Fruit fly (Drosophila melanogaster) whole organism, embryonic: Measurements from ENCODE around the gene CG10738.

Experiments used
- Ada2b ChIP-seq: fragments of 200-800 bp; sonication (Bioruptor generic); IDR thresholded peaks from 2 replicates; pipeline ENCODE4 v1.3.6; 2022; ENCODE audit warnings: missing biosample characterization, missing genetic modification characterization
- Antp ChIP-seq: fragments of 200-800 bp; sonication (Bioruptor generic); optimal IDR thresholded peaks from 3 replicates; lab custom pipeline; 2016; ENCODE audit warnings: missing biosample characterization, missing genetic modification characterization
- CG10321 ChIP-seq: fragments of 200-800 bp; sonication (Bioruptor generic); IDR thresholded peaks from 2 replicates; pipeline ENCODE4 v1.3.6; 2022; ENCODE audit warnings: missing biosample characterization, missing genetic modification characterization
- CG10565 ChIP-seq: fragments of 200-800 bp; sonication (Bioruptor generic); optimal IDR thresholded peaks from 3 replicates; lab custom pipeline; 2016; ENCODE audit warnings: missing biosample characterization, mild to moderate bottlenecking, missing genetic modification characterization
- CG10654 ChIP-seq: fragments of 200-800 bp; sonication (Bioruptor generic); optimal IDR thresholded peaks from 2 replicates; lab custom pipeline; 2016; ENCODE audit warnings: missing biosample characterization, missing genetic modification characterization
- CG10979 ChIP-seq: fragments of 200-800 bp; sonication (Bioruptor generic); optimal IDR thresholded peaks from 2 replicates; lab custom pipeline; 2018; ENCODE audit warnings: missing biosample characterization, mild to moderate bottlenecking, missing genetic modification characterization, moderate library complexity
- CG12071 ChIP-seq: fragments of 200-800 bp; sonication (Bioruptor generic); optimal IDR thresholded peaks from 3 replicates; lab custom pipeline; 2018; ENCODE audit warnings: missing biosample characterization, mild to moderate bottlenecking, missing genetic modification characterization
- CG14710 ChIP-seq: fragments of 200-800 bp; sonication (Bioruptor generic); optimal IDR thresholded peaks from 3 replicates; lab custom pipeline; 2019; ENCODE audit warnings: missing biosample characterization, mild to moderate bottlenecking, missing genetic modification characterization, moderate library complexity
- CG14860 ChIP-seq: fragments of 200-800 bp; sonication (Bioruptor generic); IDR thresholded peaks from 3 replicates; pipeline ENCODE4 v1.3.6; 2022; ENCODE audit warnings: missing biosample characterization, missing genetic modification characterization; ENCODE audit not compliant: partially characterized antibody
- CG15269 ChIP-seq: fragments of 200-800 bp; sonication (Bioruptor generic); optimal IDR thresholded peaks from 2 replicates; lab custom pipeline; 2018; ENCODE audit warnings: missing biosample characterization, mild to moderate bottlenecking, missing genetic modification characterization, moderate library complexity
- CG18011 ChIP-seq: fragments of 200-800 bp; sonication (Bioruptor generic); optimal IDR thresholded peaks from 2 replicates; lab custom pipeline; 2017; ENCODE audit warnings: missing biosample characterization, missing genetic modification characterization, mild to moderate bottlenecking, moderate library complexity, missing genotype
- CG3065 ChIP-seq: fragments of 200-800 bp; sonication (Bioruptor generic); optimal IDR thresholded peaks from 2 replicates; lab custom pipeline; 2016; ENCODE audit warnings: missing biosample characterization, missing genetic modification characterization
- CG31224 ChIP-seq: fragments of 200-800 bp; sonication (Bioruptor generic); IDR thresholded peaks from 2 replicates; pipeline ENCODE4 v1.3.6; 2022; ENCODE audit warnings: missing biosample characterization, missing genetic modification characterization
- CG32772 ChIP-seq: fragments of 200-800 bp; sonication (Bioruptor generic); IDR thresholded peaks from 2 replicates; pipeline ENCODE4 v1.3.6; 2022; ENCODE audit warnings: missing biosample characterization, missing genetic modification characterization
- CG6683 ChIP-seq: fragments of 200-800 bp; sonication (Bioruptor generic); optimal IDR thresholded peaks from 2 replicates; lab custom pipeline; 2017; ENCODE audit warnings: missing biosample characterization, mild to moderate bottlenecking, missing genetic modification characterization, missing genetic modification reagents
- CG6689 ChIP-seq: fragments of 200-800 bp; sonication (Bioruptor generic); IDR thresholded peaks from 2 replicates; pipeline ENCODE4 v1.3.6; 2022; ENCODE audit warnings: missing biosample characterization, missing genetic modification characterization
- CG7963 ChIP-seq: fragments of 200-800 bp; sonication (Bioruptor generic); IDR thresholded peaks from 3 replicates; pipeline ENCODE4 v1.3.6; 2022; ENCODE audit warnings: missing biosample characterization, missing genetic modification characterization; ENCODE audit not compliant: partially characterized antibody
- CG8290 ChIP-seq, 3 experiments: fragments of 200-800 bp; sonication (Bioruptor generic); optimal IDR thresholded peaks; 2 replicates each; lab custom pipeline; 2016 to 2019; ENCODE audit warnings: missing biosample characterization in 3 of 3, missing genetic modification characterization in 3 of 3, mild to moderate bottlenecking in 2 of 3, moderate library complexity in 1 of 3
- CG8478 ChIP-seq: fragments of >200 bp; optimal IDR thresholded peaks from 2 replicates; lab custom pipeline; 2018
- CG9727 ChIP-seq: fragments of 200-800 bp; sonication (Bioruptor generic); optimal IDR thresholded peaks from 3 replicates; lab custom pipeline; 2017; ENCODE audit warnings: missing biosample characterization, mild to moderate bottlenecking, missing genetic modification characterization
- CG9797 ChIP-seq: fragments of 200-800 bp; sonication (Bioruptor generic); optimal IDR thresholded peaks from 3 replicates; lab custom pipeline; 2018; ENCODE audit warnings: missing biosample characterization, mild to moderate bottlenecking, missing genetic modification characterization
- CoRest ChIP-seq: fragments of 200-800 bp; sonication (Bioruptor generic); optimal IDR thresholded peaks from 3 replicates; lab custom pipeline; 2018; ENCODE audit warnings: missing biosample characterization, mild to moderate bottlenecking, missing genetic modification characterization, moderate library complexity
- Doc2 ChIP-seq: fragments of 200-800 bp; sonication (Bioruptor generic); IDR thresholded peaks from 2 replicates; pipeline ENCODE4 v1.3.6; 2022; ENCODE audit warnings: missing biosample characterization, missing genetic modification characterization
- Dref ChIP-seq: fragments of 200-800 bp; sonication (Bioruptor generic); IDR thresholded peaks from 2 replicates; pipeline ENCODE4 v1.3.6; 2022; ENCODE audit warnings: missing biosample characterization, missing genetic modification characterization
- Hr3 ChIP-seq: fragments of 200-800 bp; sonication (Bioruptor generic); optimal IDR thresholded peaks from 3 replicates; lab custom pipeline; 2016; ENCODE audit warnings: missing biosample characterization, missing genetic modification characterization
- Mad ChIP-seq: fragments of 200-800 bp; sonication (Bioruptor generic); optimal IDR thresholded peaks from 2 replicates; lab custom pipeline; 2016; ENCODE audit warnings: missing biosample characterization, missing genetic modification characterization
- Meics ChIP-seq: fragments of 200-800 bp; sonication (Bioruptor generic); optimal IDR thresholded peaks from 2 replicates; lab custom pipeline; 2017; ENCODE audit warnings: missing biosample characterization, mild to moderate bottlenecking, missing genetic modification characterization
- Ptx1 ChIP-seq: fragments of 200-800 bp; sonication (Bioruptor generic); IDR thresholded peaks from 2 replicates; pipeline ENCODE4 v1.3.6; 2022; ENCODE audit warnings: missing biosample characterization, missing genetic modification characterization
- Side ChIP-seq: fragments of 200-800 bp; sonication (Bioruptor generic); optimal IDR thresholded peaks from 2 replicates; lab custom pipeline; 2016; ENCODE audit warnings: missing biosample characterization, missing genetic modification characterization
- Stat92E ChIP-seq, 3 experiments: fragments of >200 bp in 2 of 3; fragments of 200-800 bp in 1 of 3; sonication (Bioruptor generic) in 1 of 3; optimal IDR thresholded peaks; 2 replicates each; lab custom pipeline; 2017 to 2019; ENCODE audit warnings: missing biosample characterization in 3 of 3, missing genetic modification characterization in 3 of 3, mild to moderate bottlenecking in 1 of 3, moderate library complexity in 1 of 3
- aop ChIP-seq: fragments of 200-800 bp; sonication (Bioruptor generic); IDR thresholded peaks from 2 replicates; pipeline ENCODE4 v1.3.6; 2022; ENCODE audit warnings: missing biosample characterization, missing genetic modification characterization
- ara ChIP-seq: fragments of 200-800 bp; sonication (Bioruptor generic); IDR thresholded peaks from 2 replicates; pipeline ENCODE4 v1.3.6; 2022; ENCODE audit warnings: missing biosample characterization, missing genetic modification characterization
- en ChIP-seq: fragments of 200-800 bp; sonication (Bioruptor generic); optimal IDR thresholded peaks from 2 replicates; lab custom pipeline; 2016; ENCODE audit warnings: missing biosample characterization, missing genetic modification characterization
- gce ChIP-seq: fragments of 200-800 bp; sonication (Bioruptor generic); IDR thresholded peaks from 3 replicates; pipeline ENCODE4 v1.3.6; 2022; ENCODE audit warnings: missing biosample characterization, missing genetic modification characterization
- gfzf ChIP-seq: fragments of 200-800 bp; sonication (Bioruptor generic); optimal IDR thresholded peaks from 2 replicates; lab custom pipeline; 2016; ENCODE audit warnings: missing biosample characterization, mild to moderate bottlenecking, missing genetic modification characterization, moderate library complexity
- grau ChIP-seq: fragments of 200-800 bp; optimal IDR thresholded peaks from 3 replicates; lab custom pipeline; 2019; ENCODE audit warnings: missing biosample characterization, mild to moderate bottlenecking, missing genetic modification characterization, moderate library complexity
- gro ChIP-seq: fragments of 200-800 bp; sonication (Bioruptor generic); optimal IDR thresholded peaks from 2 replicates; lab custom pipeline; 2016; ENCODE audit warnings: missing biosample characterization, missing genetic modification characterization
- gsb-n ChIP-seq: fragments of 200-800 bp; sonication (Bioruptor generic); optimal IDR thresholded peaks from 3 replicates; lab custom pipeline; 2018; ENCODE audit warnings: missing biosample characterization, mild to moderate bottlenecking, missing genetic modification characterization
- jigr1 ChIP-seq: fragments of 200-800 bp; sonication (Bioruptor generic); IDR thresholded peaks from 3 replicates; pipeline ENCODE4 v1.3.6; 2022; ENCODE audit warnings: missing biosample characterization, missing genetic modification characterization
- pan ChIP-seq, 4 experiments: fragments of >200 bp in 3 of 4; fragments of 200-800 bp in 1 of 4; sonication (Bioruptor generic) in 1 of 4; optimal IDR thresholded peaks in 3 of 4; IDR thresholded peaks in 1 of 4; 2 replicates each; pipeline versions ENCODE4 v1.3.6 to Lab custom; 2017 to 2022; ENCODE audit warnings: missing biosample characterization in 2 of 4, missing genetic modification characterization in 2 of 4, mixed read lengths in 1 of 4
- pum ChIP-seq: fragments of 200-800 bp; sonication (Bioruptor generic); optimal IDR thresholded peaks from 2 replicates; lab custom pipeline; 2016; ENCODE audit warnings: missing biosample characterization, missing genetic modification characterization
- sc ChIP-seq, 3 experiments: fragments of >200 bp in 2 of 3; fragments of 200-800 bp in 1 of 3; sonication (Bioruptor generic) in 1 of 3; optimal IDR thresholded peaks; 2 replicates in 2 of 3; 3 replicates in 1 of 3; lab custom pipeline; 2017; ENCODE audit warnings: mild to moderate bottlenecking in 1 of 3, missing biosample characterization in 1 of 3, missing genetic modification characterization in 1 of 3, missing genetic modification reagents in 1 of 3
- scrt ChIP-seq: fragments of 200-800 bp; sonication (Bioruptor generic); optimal IDR thresholded peaks from 2 replicates; lab custom pipeline; 2018; ENCODE audit warnings: missing biosample characterization, mild to moderate bottlenecking, missing genetic modification characterization, moderate library complexity
- sisA ChIP-seq: fragments of 200-800 bp; sonication (Bioruptor generic); IDR thresholded peaks from 2 replicates; pipeline ENCODE4 v1.3.6; 2022; ENCODE audit warnings: missing biosample characterization, missing genetic modification characterization
- tap ChIP-seq: fragments of 200-800 bp; optimal IDR thresholded peaks from 3 replicates; lab custom pipeline; 2019; ENCODE audit warnings: missing biosample characterization, mild to moderate bottlenecking, missing genetic modification characterization, moderate library complexity
- twi ChIP-seq: fragments of 200-800 bp; optimal IDR thresholded peaks from 2 replicates; lab custom pipeline; 2019; ENCODE audit warnings: missing biosample characterization, mild to moderate bottlenecking, missing genetic modification characterization, moderate library complexity
- unpg ChIP-seq: fragments of 200-800 bp; sonication (Bioruptor generic); optimal IDR thresholded peaks from 3 replicates; lab custom pipeline; 2018; ENCODE audit warnings: missing biosample characterization, mild to moderate bottlenecking, missing genetic modification characterization, moderate library complexity
- wor ChIP-seq: fragments of 200-800 bp; sonication (Bioruptor generic); IDR thresholded peaks from 2 replicates; pipeline ENCODE4 v1.3.6; 2022; ENCODE audit warnings: missing biosample characterization, missing genetic modification characterization
- zf30C ChIP-seq: fragments of 200-800 bp; sonication (Bioruptor generic); optimal IDR thresholded peaks from 3 replicates; lab custom pipeline; 2018; ENCODE audit warnings: missing biosample characterization, mild to moderate bottlenecking, missing genetic modification characterization

The CG10738 gene

DNA sequence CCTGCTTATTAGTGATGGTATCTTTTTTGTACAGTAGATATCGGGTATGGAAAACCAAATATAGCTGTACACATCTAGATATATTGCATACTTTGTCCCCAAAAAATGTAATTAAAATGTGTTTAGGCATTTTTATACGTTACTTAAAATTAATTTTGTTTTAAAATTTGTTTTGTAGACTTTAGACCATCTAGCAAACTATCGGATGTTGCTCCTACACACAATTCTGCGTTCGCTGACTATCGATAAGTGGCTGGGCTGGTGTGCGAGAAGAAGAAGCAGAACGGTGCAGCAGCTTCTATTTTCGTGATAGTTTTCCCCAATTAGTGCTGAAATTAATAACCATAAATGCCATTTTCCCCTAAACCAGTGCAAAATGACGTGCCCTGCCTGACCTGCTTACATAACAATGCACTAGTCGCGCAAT is 62.6 kb downstream of the CG10738 start, which contains the start of the genes Vps36 and Liprin-beta (continued):
- TF ChIP-seq CG14710 (peak; percentile 94), Side (GFP tag; lab: Kevin White, UChicago) (peak; percentile 88), Doc2 (peak; percentile 48; the same call in 1 of the 2 replicates), CG32772 (GFP tag; lab: Robert Waterston, UW) (peak; percentile 91), sisA (GFP tag; lab: Robert Waterston, UW) (peak; percentile 93), Mad (GFP tag; lab: Kevin White, UChicago) (peak; percentile 80), CG10565 (GFP tag; lab: Kevin White, UChicago) (no peak), jigr1 (GFP tag; lab: Robert Waterston, UW) (peak; percentile 77), en (GFP tag; lab: Kevin White, UChicago) (peak; percentile 43), CG6689 (peak; percentile 87), Ptx1 (peak; percentile 94), gce (GFP tag; lab: Robert Waterston, UW) (no peak), gsb-n (tag; lab: Kevin White, UChicago) (no peak), CG3065 (GFP tag; lab: Kevin White, UChicago) (no peak), pum (GFP tag; lab: Kevin White, UChicago) (peak; percentile 94), CG7963 (peak; percentile 78), aop (no peak), CG10321 (GFP tag; lab: Robert Waterston, UW) (0 out of 2 replicates have a peak, but pooled peaks have one; percentile 51), Antp (GFP tag; lab: Kevin White, UChicago) (peak; percentile 92), Dref (GFP tag; lab: Robert Waterston, UW) (peak; percentile 72), CG9727 (GFP tag; lab: Kevin White, UChicago) (peak; percentile 83), grau (peak; percentile 99), CoRest (tag; lab: Kevin White, UChicago) (peak; percentile 92), CG10979 (tag; lab: Kevin White, UChicago) (peak; percentile 77), gro (GFP tag; lab: Kevin White, UChicago) (no peak), ara (GFP tag; lab: Robert Waterston, UW) (peak; percentile 63; the same call in 1 of the 2 replicates), Hr3 (GFP tag; lab: Kevin White, UChicago) (peak; percentile 91), zf30C (GFP tag; lab: Kevin White, UChicago) (no peak), CG10654 (GFP tag; lab: Kevin White, UChicago) (peak; percentile 28), CG14860 (peak; percentile 98), wor (GFP tag; lab: Robert Waterston, UW) (peak; percentile 84), unpg (no peak), tap (no peak), CG8478 (no peak), CG31224 (GFP tag; lab: Robert Waterston, UW) (peak; percentile 70), Meics (GFP tag; lab: Kevin White, UChicago) (peak; percentile 75), Ada2b (GFP tag; lab: Robert Waterston, UW) (peak; percentile 87), CG12071 (GFP tag; lab: Kevin White, UChicago) (no peak), CG8290 (GFP tag; optimal IDR thresholded peaks at IDR 0.05; lab: Kevin White, UChicago) (no peak), CG8290 (tag; optimal IDR thresholded peaks at IDR 0.05; lab: Kevin White, UChicago) (peak in 1 of 2 experiments; percentile 22), sc (optimal IDR thresholded peaks at IDR 0.05; lab: Kevin White, UChicago) (no peak), sc (GFP tag; optimal IDR thresholded peaks at IDR 0.05; lab: Kevin White, UChicago) (peak; percentile 66), CG9797 (GFP tag; lab: Kevin White, UChicago) (peak; percentile 59), gfzf (GFP tag; lab: Kevin White, UChicago) (peak; percentile 26), CG15269 (no peak), twi (tag; lab: Kevin White, UChicago) (no peak), pan (optimal IDR thresholded peaks at IDR 0.05; lab: Kevin White, UChicago) (no peak), pan (GFP tag; optimal IDR thresholded peaks at IDR 0.05 in 1 of 2, IDR thresholded peaks at IDR 0.05 in 1 of 2) (peak in 1 of 2 experiments; percentile 84), Stat92E (GFP tag; optimal IDR thresholded peaks at IDR 0.05; lab: Kevin White, UChicago) (peak in 1 of 3 experiments; percentile 74), CG6683 (GFP tag; lab: Kevin White, UChicago) (peak; percentile 57), scrt (GFP tag; lab: Kevin White, UChicago) (peak; percentile 9), CG18011 (GFP tag; lab: Kevin White, UChicago) (peak; percentile 75)
